Worm (Caenorhabditis elegans): ENCODE measurements around the gene dpf-5.

DNA sequence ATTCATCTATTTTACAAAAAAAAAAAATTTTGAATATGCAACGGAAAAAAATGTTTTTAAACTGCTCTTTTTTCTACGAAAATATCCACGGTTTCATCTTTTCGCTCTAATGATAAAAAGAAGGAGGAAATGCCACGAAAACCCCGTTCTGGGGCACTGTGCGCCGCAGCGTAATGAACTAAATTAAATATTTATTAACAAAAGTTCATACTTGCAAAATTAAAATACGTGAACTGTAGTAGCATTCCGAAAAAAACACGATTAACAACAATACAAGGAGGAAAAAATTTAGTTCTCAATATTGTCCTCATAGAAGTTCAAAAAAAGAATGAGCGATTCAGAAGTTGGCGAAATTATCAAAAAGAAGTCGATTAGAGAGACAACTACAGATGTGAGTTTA is 16.9 kb downstream of the dpf-5 start, which contains the start of gene R11E3.1:
- TF ChIP-seq snpc-4 (tag; optimal IDR thresholded peaks at IDR 0.05) (no peak), mep-1 (tag; optimal IDR thresholded peaks at IDR 0.05) (no peak), nhr-237 (tag; optimal IDR thresholded peaks at IDR 0.05) (no peak), pha-4 (tag; optimal IDR thresholded peaks at IDR 0.05) (no peak), lin-13 (tag; optimal IDR thresholded peaks at IDR 0.05) (no peak)
